Fruit fly (Drosophila melanogaster): ENCODE results near the gene TrpA1.
A peak's percentile ranks its signal among the peaks of the same experiment; 100 is the strongest.

DNA sequence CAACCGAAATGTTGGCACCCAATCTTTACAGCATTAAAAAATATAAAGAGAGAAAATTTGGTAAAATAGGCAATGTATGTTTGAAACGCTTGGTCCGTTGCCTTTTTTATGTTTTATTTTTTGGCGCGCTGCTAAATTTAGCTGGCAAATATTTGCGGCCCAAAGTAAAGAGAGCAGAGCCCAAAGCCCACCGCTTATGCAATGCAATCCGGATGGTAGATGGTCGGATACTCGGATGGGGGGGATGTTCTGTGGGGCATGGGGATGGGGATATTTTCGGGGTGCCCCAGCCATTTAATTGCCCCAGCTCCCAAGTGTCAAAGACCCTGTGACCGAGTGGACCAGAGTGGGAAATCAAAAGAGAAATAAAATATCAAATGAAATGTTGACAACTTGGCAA, 49.7 kb downstream of the TrpA1 start:
- TF ChIP-seq Eip78C (GFP tag): peak; percentile 6
- no peak for TF ChIP-seq CG6276 (GFP tag; optimal IDR thresholded peaks at IDR 0.05)
- TF ChIP-seq CG6808 (GFP tag; optimal IDR thresholded peaks at IDR 0.05): no peak
- TF ChIP-seq Smox (GFP tag; optimal IDR thresholded peaks at IDR 0.05): no peak
